Fruit fly (Drosophila melanogaster) whole organism, embryonic: ENCODE data around the gene CG44838.

Source experiments
- Abd-B ChIP-seq: fragments of 200-800 bp; sonication (Bioruptor generic); optimal IDR thresholded peaks from 2 replicates; lab custom pipeline; 2018; ENCODE audit warnings: missing biosample characterization, mild to moderate bottlenecking, missing genetic modification characterization, moderate library complexity
- Antp ChIP-seq: fragments of 200-800 bp; sonication (Bioruptor generic); optimal IDR thresholded peaks from 3 replicates; lab custom pipeline; 2016; ENCODE audit warnings: missing biosample characterization, missing genetic modification characterization
- Asciz ChIP-seq: fragments of 200-800 bp; sonication (Bioruptor generic); optimal IDR thresholded peaks from 2 replicates; lab custom pipeline; 2017; ENCODE audit warnings: missing biosample characterization, mild to moderate bottlenecking, missing genetic modification characterization, missing genetic modification reagents
- CG11560 ChIP-seq: fragments of 200-800 bp; sonication (Bioruptor generic); IDR thresholded peaks from 3 replicates; pipeline ENCODE4 v1.3.6; 2022; ENCODE audit warnings: missing biosample characterization, missing genetic modification characterization
- CG14860 ChIP-seq: fragments of 200-800 bp; sonication (Bioruptor generic); IDR thresholded peaks from 3 replicates; pipeline ENCODE4 v1.3.6; 2022; ENCODE audit warnings: missing biosample characterization, missing genetic modification characterization; ENCODE audit not compliant: partially characterized antibody
- CG15269 ChIP-seq: fragments of 200-800 bp; sonication (Bioruptor generic); optimal IDR thresholded peaks from 2 replicates; lab custom pipeline; 2018; ENCODE audit warnings: missing biosample characterization, mild to moderate bottlenecking, missing genetic modification characterization, moderate library complexity
- CG1647 ChIP-seq: fragments of 200-800 bp; sonication (Bioruptor generic); optimal IDR thresholded peaks from 3 replicates; lab custom pipeline; 2016; ENCODE audit warnings: missing biosample characterization, missing genetic modification characterization
- CG17912 ChIP-seq: fragments of 200-800 bp; sonication (Bioruptor generic); optimal IDR thresholded peaks from 2 replicates; lab custom pipeline; 2018; ENCODE audit warnings: missing biosample characterization, mild to moderate bottlenecking, missing genetic modification characterization
- CG18011 ChIP-seq: fragments of 200-800 bp; sonication (Bioruptor generic); optimal IDR thresholded peaks from 2 replicates; lab custom pipeline; 2017; ENCODE audit warnings: missing biosample characterization, missing genetic modification characterization, mild to moderate bottlenecking, moderate library complexity, missing genotype
- CG31388 ChIP-seq: fragments of 200-800 bp; sonication (Bioruptor generic); optimal IDR thresholded peaks from 2 replicates; lab custom pipeline; 2016; ENCODE audit warnings: missing biosample characterization, missing genetic modification characterization
- CG6654 ChIP-seq: fragments of 200-800 bp; sonication (Bioruptor generic); optimal IDR thresholded peaks from 2 replicates; lab custom pipeline; 2017; ENCODE audit warnings: missing biosample characterization, mild to moderate bottlenecking, missing genetic modification characterization
- CG7786 ChIP-seq: fragments of 200-800 bp; sonication (Bioruptor generic); optimal IDR thresholded peaks from 2 replicates; lab custom pipeline; 2016; ENCODE audit warnings: missing biosample characterization, missing genetic modification characterization
- CG8290 ChIP-seq, 3 experiments: fragments of 200-800 bp; sonication (Bioruptor generic); optimal IDR thresholded peaks; 2 replicates each; lab custom pipeline; 2016 to 2019; ENCODE audit warnings: missing biosample characterization in 3 of 3, missing genetic modification characterization in 3 of 3, mild to moderate bottlenecking in 2 of 3, moderate library complexity in 1 of 3
- CG9437 ChIP-seq: fragments of 200-800 bp; sonication (Bioruptor generic); optimal IDR thresholded peaks from 2 replicates; lab custom pipeline; 2018; ENCODE audit warnings: missing biosample characterization, mild to moderate bottlenecking, missing genetic modification characterization
- CG9797 ChIP-seq: fragments of 200-800 bp; sonication (Bioruptor generic); optimal IDR thresholded peaks from 3 replicates; lab custom pipeline; 2018; ENCODE audit warnings: missing biosample characterization, mild to moderate bottlenecking, missing genetic modification characterization
- Camta ChIP-seq: fragments of 200-800 bp; sonication (Bioruptor generic); optimal IDR thresholded peaks from 2 replicates; lab custom pipeline; 2016; ENCODE audit warnings: missing biosample characterization, missing genetic modification characterization
- D ChIP-seq, 2 experiments: fragments of 200-800 bp in 1 of 2; fragments of >200 bp in 1 of 2; sonication (Bioruptor generic) in 1 of 2; optimal IDR thresholded peaks; 2 replicates in 1 of 2; 3 replicates in 1 of 2; lab custom pipeline; 2017; ENCODE audit warnings: mild to moderate bottlenecking in 1 of 2, missing biosample characterization in 1 of 2, missing genetic modification characterization in 1 of 2, missing genetic modification reagents in 1 of 2
- Deaf1 ChIP-seq: fragments of 200-800 bp; optimal IDR thresholded peaks from 3 replicates; lab custom pipeline; 2019; ENCODE audit warnings: missing biosample characterization, mild to moderate bottlenecking, missing genetic modification characterization, moderate library complexity
- H15 ChIP-seq: fragments of 200-800 bp; sonication (Bioruptor generic); IDR thresholded peaks from 3 replicates; pipeline ENCODE4 v1.3.6; 2022; ENCODE audit warnings: missing biosample characterization, missing genetic modification characterization
- Med ChIP-seq: fragments of 200-800 bp; sonication (Bioruptor generic); peaks from one replicate; lab custom pipeline; 2016; ENCODE audit warnings: missing biosample characterization, missing genetic modification characterization, mild to moderate bottlenecking, inconsistent platforms, moderate library complexity
- Myb ChIP-seq: fragments of 200-800 bp; sonication (Bioruptor generic); optimal IDR thresholded peaks from 2 replicates; lab custom pipeline; 2016; ENCODE audit warnings: missing biosample characterization, missing genetic modification characterization
- NFAT ChIP-seq: fragments of 200-800 bp; sonication (Bioruptor generic); IDR thresholded peaks from 2 replicates; pipeline ENCODE4 v1.3.6; 2022; ENCODE audit warnings: missing biosample characterization, missing genetic modification characterization
- Oli ChIP-seq: fragments of 200-800 bp; sonication (Bioruptor generic); optimal IDR thresholded peaks from 2 replicates; lab custom pipeline; 2018; ENCODE audit warnings: missing biosample characterization, mild to moderate bottlenecking, missing genetic modification characterization, moderate library complexity
- Pdp1 ChIP-seq, 2 experiments: fragments of 200-800 bp; sonication (Bioruptor generic); optimal IDR thresholded peaks; 3 replicates each; lab custom pipeline; 2016; ENCODE audit warnings: missing biosample characterization in 2 of 2, missing genetic modification characterization in 2 of 2, mild to moderate bottlenecking in 1 of 2, moderate library complexity in 1 of 2
- Scr ChIP-seq: fragments of 200-800 bp; sonication (Bioruptor generic); IDR thresholded peaks from 2 replicates; pipeline ENCODE4 v1.3.6; 2022; ENCODE audit warnings: missing biosample characterization, missing genetic modification characterization; ENCODE audit not compliant: partially characterized antibody
- Side ChIP-seq: fragments of 200-800 bp; sonication (Bioruptor generic); optimal IDR thresholded peaks from 2 replicates; lab custom pipeline; 2016; ENCODE audit warnings: missing biosample characterization, missing genetic modification characterization
- Spps ChIP-seq: fragments of 200-800 bp; sonication (Bioruptor generic); optimal IDR thresholded peaks from 2 replicates; lab custom pipeline; 2018; ENCODE audit warnings: missing biosample characterization, mild to moderate bottlenecking, missing genetic modification characterization
- Ssrp ChIP-seq: fragments of 200-800 bp; sonication (Bioruptor generic); optimal IDR thresholded peaks from 2 replicates; lab custom pipeline; 2018; ENCODE audit warnings: missing biosample characterization, mild to moderate bottlenecking, missing genetic modification characterization, moderate library complexity
- Xbp1 ChIP-seq: fragments of 200-800 bp; sonication (Bioruptor generic); optimal IDR thresholded peaks from 3 replicates; lab custom pipeline; 2016; ENCODE audit warnings: missing biosample characterization, mild to moderate bottlenecking, missing genetic modification characterization
- abd-A ChIP-seq: fragments of 200-800 bp; sonication (Bioruptor generic); optimal IDR thresholded peaks from 3 replicates; lab custom pipeline; 2019; ENCODE audit warnings: missing biosample characterization, mild to moderate bottlenecking, missing genetic modification characterization, moderate library complexity
- ato ChIP-seq: fragments of 200-800 bp; sonication (Bioruptor generic); IDR thresholded peaks from 2 replicates; pipeline ENCODE4 v1.3.6; 2022; ENCODE audit warnings: missing biosample characterization, missing genetic modification characterization; ENCODE audit not compliant: partially characterized antibody
- cas ChIP-seq: fragments of 200-800 bp; sonication (Bioruptor generic); IDR thresholded peaks from 2 replicates; pipeline ENCODE4 v1.3.6; 2022; ENCODE audit warnings: missing biosample characterization, missing genetic modification characterization
- chinmo ChIP-seq: fragments of 200-800 bp; sonication (Bioruptor generic); IDR thresholded peaks from 4 replicates; pipeline ENCODE4 v1.3.6; 2022; ENCODE audit warnings: missing biosample characterization, missing genetic modification characterization; ENCODE audit not compliant: partially characterized antibody
- corto ChIP-seq: fragments of 200-800 bp; sonication (Bioruptor generic); optimal IDR thresholded peaks from 2 replicates; lab custom pipeline; 2016; ENCODE audit warnings: missing biosample characterization, mild to moderate bottlenecking, missing genetic modification characterization, moderate library complexity
- dan ChIP-seq: fragments of 200-800 bp; sonication (Bioruptor generic); IDR thresholded peaks from 2 replicates; pipeline ENCODE4 v1.3.6; 2022; ENCODE audit warnings: missing biosample characterization, missing genetic modification characterization
- gem ChIP-seq: fragments of 200-800 bp; sonication (Bioruptor generic); optimal IDR thresholded peaks from 2 replicates; lab custom pipeline; 2019; ENCODE audit warnings: missing biosample characterization, mild to moderate bottlenecking, missing genetic modification characterization, moderate library complexity
- pzg ChIP-seq: fragments of 200-800 bp; sonication (Bioruptor generic); optimal IDR thresholded peaks from 3 replicates; lab custom pipeline; 2018; ENCODE audit warnings: missing biosample characterization, mild to moderate bottlenecking, missing genetic modification characterization, moderate library complexity
- repo ChIP-seq: fragments of 200-800 bp; sonication (Bioruptor generic); optimal IDR thresholded peaks from 2 replicates; lab custom pipeline; 2016; ENCODE audit warnings: missing biosample characterization, missing genetic modification characterization
- rib ChIP-seq: fragments of 200-800 bp; sonication (Bioruptor generic); IDR thresholded peaks from 2 replicates; pipeline ENCODE4 v1.3.6; 2022; ENCODE audit warnings: missing biosample characterization, missing genetic modification characterization
- row ChIP-seq: fragments of 200-800 bp; sonication (Bioruptor generic); IDR thresholded peaks from 3 replicates; pipeline ENCODE4 v1.3.6; 2022; ENCODE audit warnings: missing biosample characterization, missing genetic modification characterization
- scrt ChIP-seq: fragments of 200-800 bp; sonication (Bioruptor generic); optimal IDR thresholded peaks from 2 replicates; lab custom pipeline; 2018; ENCODE audit warnings: missing biosample characterization, mild to moderate bottlenecking, missing genetic modification characterization, moderate library complexity
- shn ChIP-seq: fragments of 200-800 bp; sonication (Bioruptor generic); optimal IDR thresholded peaks from 3 replicates; lab custom pipeline; 2016; ENCODE audit warnings: missing biosample characterization, missing genetic modification characterization
- sob ChIP-seq: fragments of 200-800 bp; sonication (Bioruptor generic); IDR thresholded peaks from 2 replicates; pipeline ENCODE4 v1.3.6; 2022; ENCODE audit warnings: missing biosample characterization, missing genetic modification characterization
- toy ChIP-seq: fragments of 200-800 bp; sonication (Bioruptor generic); IDR thresholded peaks from 2 replicates; pipeline ENCODE4 v1.3.6; 2022; ENCODE audit warnings: missing biosample characterization, missing genetic modification characterization
- wdn ChIP-seq: fragments of 200-800 bp; sonication (Bioruptor generic); IDR thresholded peaks from 2 replicates; pipeline ENCODE4 v1.3.6; 2022; ENCODE audit warnings: missing biosample characterization, missing genetic modification characterization
- wor ChIP-seq: fragments of 200-800 bp; sonication (Bioruptor generic); IDR thresholded peaks from 2 replicates; pipeline ENCODE4 v1.3.6; 2022; ENCODE audit warnings: missing biosample characterization, missing genetic modification characterization
- zf30C ChIP-seq: fragments of 200-800 bp; sonication (Bioruptor generic); optimal IDR thresholded peaks from 3 replicates; lab custom pipeline; 2018; ENCODE audit warnings: missing biosample characterization, mild to moderate bottlenecking, missing genetic modification characterization
- zfh2 ChIP-seq: fragments of 200-800 bp; sonication (Bioruptor generic); optimal IDR thresholded peaks from 2 replicates; lab custom pipeline; 2016; ENCODE audit warnings: missing biosample characterization, missing genetic modification characterization

CG44838 gene

DNA sequence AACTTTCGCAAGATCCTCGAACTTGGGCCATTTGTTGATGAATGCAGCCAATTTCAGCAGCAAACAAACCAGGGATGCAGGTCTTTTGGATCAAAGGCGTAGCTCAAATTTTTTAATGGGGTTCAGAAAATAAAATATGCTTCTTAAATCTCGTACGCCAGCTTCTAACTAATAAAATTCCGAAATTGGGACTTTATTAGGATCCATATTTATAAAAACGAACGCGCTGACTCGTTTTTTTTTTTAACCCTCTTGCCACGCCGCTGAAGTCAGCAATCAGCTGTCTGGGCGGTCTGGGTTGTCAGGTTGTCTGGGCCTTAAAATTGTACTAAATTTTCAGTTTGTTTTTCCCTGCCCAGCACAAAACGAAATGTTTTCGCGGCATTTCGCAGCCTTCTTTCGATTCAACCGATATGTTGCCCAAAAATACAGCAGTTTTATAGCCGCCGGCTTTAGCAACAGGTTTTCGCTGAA lies 3.2 kb upstream of the CG44838 start, which contains the start of gene CG3437 (continued):
- TF ChIP-seq gem (tag; lab: Kevin White, UChicago) (peak; percentile 99), D (optimal IDR thresholded peaks at IDR 0.05; lab: Kevin White, UChicago) (no peak), D (GFP tag; optimal IDR thresholded peaks at IDR 0.05; lab: Kevin White, UChicago) (peak; percentile 98), CG9797 (GFP tag; lab: Kevin White, UChicago) (peak; percentile 74), CG1647 (GFP tag; lab: Kevin White, UChicago) (peak; percentile 98), Antp (GFP tag; lab: Kevin White, UChicago) (peak; percentile 99), CG17912 (GFP tag; lab: Kevin White, UChicago) (peak; percentile 95), Pdp1 (GFP tag; optimal IDR thresholded peaks at IDR 0.05; lab: Kevin White, UChicago) (peak; percentile 97 to 99), shn (GFP tag; lab: Kevin White, UChicago) (peak; percentile 98), chinmo (0 out of 4 replicates have a peak, but pooled peaks have one; percentile 57), zf30C (GFP tag; lab: Kevin White, UChicago) (peak; percentile 40), wor (GFP tag; lab: Robert Waterston, UW) (peak; percentile 97), Side (GFP tag; lab: Kevin White, UChicago) (peak; percentile 99), repo (peak; percentile 98), Med (GFP tag; lab: Kevin White, UChicago) (peak; percentile 100), Myb (GFP tag; lab: Kevin White, UChicago) (peak; percentile 92), CG18011 (peak; percentile 93), CG31388 (GFP tag; lab: Kevin White, UChicago) (peak; percentile 94), wdn (peak; percentile 98), Abd-B (GFP tag; lab: Kevin White, UChicago) (peak; percentile 99), pzg (GFP tag; lab: Kevin White, UChicago) (peak; percentile 53), Deaf1 (tag; lab: Kevin White, UChicago) (peak; percentile 73), CG6654 (peak; percentile 94), CG11560 (tag; lab: Robert Waterston, UW) (peak; percentile 94), CG15269 (tag; lab: Kevin White, UChicago) (peak; percentile 99), corto (GFP tag; lab: Kevin White, UChicago) (peak; percentile 97), toy (peak; percentile 98), ato (GFP tag; lab: Robert Waterston, UW) (no peak), Spps (peak; percentile 96), Scr (GFP tag; lab: Robert Waterston, UW) (peak; percentile 29; the same call in 1 of the 2 replicates), scrt (peak; percentile 97), Ssrp (peak; percentile 98), Asciz (GFP tag; lab: Kevin White, UChicago) (peak; percentile 98), sob (GFP tag; lab: Robert Waterston, UW) (peak; percentile 99), CG9437 (peak; percentile 91), Camta (GFP tag; lab: Kevin White, UChicago) (peak; percentile 97), Oli (tag; lab: Kevin White, UChicago) (peak; percentile 99), rib (GFP tag; lab: Robert Waterston, UW) (peak; percentile 99), Xbp1 (GFP tag; lab: Kevin White, UChicago) (peak; percentile 99), cas (GFP tag; lab: Robert Waterston, UW) (peak; percentile 98), CG7786 (GFP tag; lab: Kevin White, UChicago) (peak; percentile 99), dan (GFP tag; lab: Robert Waterston, UW) (peak; percentile 98), abd-A (tag; lab: Kevin White, UChicago) (peak; percentile 87), CG14860 (GFP tag; lab: Robert Waterston, UW) (no peak), CG8290 (GFP tag; optimal IDR thresholded peaks at IDR 0.05; lab: Kevin White, UChicago) (peak; percentile 97), CG8290 (tag; optimal IDR thresholded peaks at IDR 0.05; lab: Kevin White, UChicago) (peak; percentile 96 to 98), NFAT (peak; percentile 99), zfh2 (GFP tag; lab: Kevin White, UChicago) (peak; percentile 99), H15 (GFP tag; lab: Robert Waterston, UW) (peak; percentile 100), row (GFP tag; lab: Robert Waterston, UW) (peak; percentile 100)
